Worm (Caenorhabditis elegans) whole organism, mixed stage, embryonic: ENCODE measurements around the gene F27D9.2.
A peak's percentile ranks its signal among the peaks of the same experiment; 100 is the strongest.
"Not testable (repeated sequence)": the region's sequence is repeated elsewhere in the genome, so short reads cannot be mapped to it uniquely, and the experiment has no call there.

ENCODE experiments used
- bed-3 ChIP-seq: fragments of 200-800 bp; sonication (Bioruptor generic); optimal IDR thresholded peaks from 3 replicates; lab custom pipeline; 2018; ENCODE audit warnings: mild to moderate bottlenecking, missing genetic modification characterization, moderate library complexity, missing compliant biosample characterization
- blmp-1 ChIP-seq: fragments of 150-350 bp; optimal IDR thresholded peaks from 2 replicates; lab custom pipeline; 2014; ENCODE audit warnings: missing biosample characterization, missing genetic modification characterization
- ceh-39 ChIP-seq: fragments of 150-350 bp; optimal IDR thresholded peaks from 2 replicates; lab custom pipeline; 2014; ENCODE audit warnings: missing biosample characterization, missing genetic modification characterization
- ceh-43 ChIP-seq: fragments of 200-800 bp; sonication (Bioruptor generic); optimal IDR thresholded peaks from 2 replicates; lab custom pipeline; 2018; ENCODE audit warnings: mild to moderate bottlenecking, missing genetic modification characterization, moderate library complexity, missing compliant biosample characterization
- ceh-83 ChIP-seq: fragments of 200-800 bp; sonication (Bioruptor generic); optimal IDR thresholded peaks from 2 replicates; lab custom pipeline; 2018; ENCODE audit warnings: mild to moderate bottlenecking, missing genetic modification characterization, missing compliant biosample characterization
- ces-1 ChIP-seq: fragments of 150-350 bp; optimal IDR thresholded peaks from 2 replicates; lab custom pipeline; 2014; ENCODE audit warnings: missing biosample characterization, missing genetic modification reagents, missing genetic modification characterization
- cnd-1 ChIP-seq: fragments of 200-800 bp; sonication (Bioruptor generic); optimal IDR thresholded peaks from 2 replicates; lab custom pipeline; 2018; ENCODE audit warnings: mild to moderate bottlenecking, missing genetic modification characterization, missing compliant biosample characterization
- drap-1 ChIP-seq: fragments of 200-800 bp; sonication (Bioruptor generic); optimal IDR thresholded peaks from 3 replicates; lab custom pipeline; 2018; ENCODE audit warnings: mild to moderate bottlenecking, missing genetic modification characterization, missing compliant biosample characterization
- elt-1 ChIP-seq: sonication (generic microtip); optimal IDR thresholded peaks from 2 replicates; lab custom pipeline; 2017; ENCODE audit warnings: missing genetic modification characterization, mild to moderate bottlenecking, missing compliant biosample characterization, antibody characterized with exemption, moderate library complexity, borderline replicate concordance; ENCODE audit not compliant: insufficient read depth
- elt-3 ChIP-seq: fragments of 150-350 bp; optimal IDR thresholded peaks from 2 replicates; lab custom pipeline; 2014; ENCODE audit warnings: missing biosample characterization, missing genetic modification characterization
- flh-1 ChIP-seq: fragments of 200-800 bp; sonication (Bioruptor generic); optimal IDR thresholded peaks from 2 replicates; lab custom pipeline; 2018; ENCODE audit warnings: mild to moderate bottlenecking, missing genetic modification characterization, moderate library complexity, missing compliant biosample characterization
- ham-2 ChIP-seq: fragments of 200-800 bp; sonication (Bioruptor generic); optimal IDR thresholded peaks from 2 replicates; lab custom pipeline; 2018; ENCODE audit warnings: mild to moderate bottlenecking, missing genetic modification characterization, missing compliant biosample characterization
- hlh-1 ChIP-seq: fragments of 150-350 bp; optimal IDR thresholded peaks from 2 replicates; lab custom pipeline; 2014; ENCODE audit warnings: missing biosample characterization, missing genetic modification reagents, missing genetic modification characterization
- lin-13 ChIP-seq: fragments of 150-350 bp; optimal IDR thresholded peaks from 2 replicates; lab custom pipeline; 2014; ENCODE audit warnings: missing biosample characterization, missing genetic modification characterization
- lsy-2 ChIP-seq: fragments of 150-350 bp; optimal IDR thresholded peaks from 2 replicates; lab custom pipeline; 2014; ENCODE audit warnings: missing biosample characterization, missing genetic modification characterization
- mab-5 ChIP-seq: fragments of 150-350 bp; optimal IDR thresholded peaks from 2 replicates; lab custom pipeline; 2014; ENCODE audit warnings: missing biosample characterization, missing genetic modification characterization
- mep-1 ChIP-seq: fragments of 150-350 bp; optimal IDR thresholded peaks from 2 replicates; lab custom pipeline; 2017; ENCODE audit warnings: missing biosample characterization, missing genetic modification reagents, missing genetic modification characterization, inconsistent platforms
- mls-2 ChIP-seq: sonication (generic microtip); optimal IDR thresholded peaks from 2 replicates; lab custom pipeline; 2016; ENCODE audit warnings: mild to moderate bottlenecking, missing genetic modification characterization, moderate library complexity, missing compliant biosample characterization
- nhr-2 ChIP-seq: fragments of 150-350 bp; optimal IDR thresholded peaks from 2 replicates; lab custom pipeline; 2014; ENCODE audit warnings: missing biosample characterization, missing genetic modification characterization
- nhr-237 ChIP-seq: fragments of 150-350 bp; optimal IDR thresholded peaks from 2 replicates; lab custom pipeline; 2014; ENCODE audit warnings: missing biosample characterization, missing genetic modification characterization
- nhr-28 ChIP-seq: fragments of 150-350 bp; optimal IDR thresholded peaks from 2 replicates; lab custom pipeline; 2014; ENCODE audit warnings: missing biosample characterization, missing genetic modification characterization
- nhr-76 ChIP-seq: sonication (generic microtip); optimal IDR thresholded peaks from 2 replicates; lab custom pipeline; 2017; ENCODE audit warnings: missing biosample characterization, missing genetic modification characterization
- pha-4 ChIP-seq: fragments of 150-350 bp; optimal IDR thresholded peaks from 2 replicates; lab custom pipeline; 2018; ENCODE audit warnings: missing biosample characterization, missing genetic modification reagents, missing genetic modification characterization
- sptf-1 ChIP-seq: sonication (generic microtip); optimal IDR thresholded peaks from 2 replicates; lab custom pipeline; 2017; ENCODE audit warnings: mild to moderate bottlenecking, missing genetic modification characterization, moderate library complexity, missing compliant biosample characterization
- unc-39 ChIP-seq: fragments of 150-350 bp; optimal IDR thresholded peaks from 2 replicates; lab custom pipeline; 2014; ENCODE audit warnings: missing biosample characterization, missing genetic modification characterization
- zip-8 ChIP-seq: fragments of 150-350 bp; optimal IDR thresholded peaks from 2 replicates; lab custom pipeline; 2014; ENCODE audit warnings: missing biosample characterization, missing genetic modification characterization

Gene F27D9.2

ce11 chrX:7662532-7662931 lies 10.3 kb upstream of the F27D9.2 start:
- TF ChIP-seq lin-13 (tag; lab: Kevin White, UChicago) (no peak), elt-1 (peak; percentile 35)
- TF ChIP-seq, all 35 proteins: peak for 1

- TF ChIP-seq ceh-83 (GFP tag; lab: Kevin White, UChicago), result no peak
- TF ChIP-seq nhr-237 (tag; lab: Kevin White, UChicago), result no peak
Observed at ce11 chrX:7664419-7664818, 8.4 kb upstream of the F27D9.2 start.

ce11 chrX:7664819-7665218 lies 8.0 kb upstream of the F27D9.2 start, which contains the start of gene dhs-29:
Gene dhs-29 (minus strand): TSS chrX:7664919.
- not testable (repeated sequence) for TF ChIP-seq nhr-76 (tag; lab: Kevin White, UChicago); ceh-83 (GFP tag; lab: Kevin White, UChicago); ham-2

- TF ChIP-seq elt-3 (tag; lab: Kevin White, UChicago), result no peak
- peak; percentile 46 for TF ChIP-seq blmp-1 (tag; lab: Kevin White, UChicago)
Observed at ce11 chrX:7665401-7665800, 7.4 kb upstream of the F27D9.2 start.

ce11 chrX:7667394-7668089 lies 5.3 kb upstream of the F27D9.2 start, which contains the start of gene F27D9.13:
Gene F27D9.13 (minus strand): TSS chrX:7667444.
- no peak for TF ChIP-seq blmp-1 (tag; lab: Kevin White, UChicago)
- TF ChIP-seq mab-5 (tag; lab: Kevin White, UChicago), result no peak
- TF ChIP-seq nhr-28 (tag; lab: Kevin White, UChicago), result no peak
- no peak for TF ChIP-seq sptf-1
- no peak for TF ChIP-seq nhr-76 (tag; lab: Kevin White, UChicago)
- no peak for TF ChIP-seq lsy-2 (tag; lab: Kevin White, UChicago)
- no peak for TF ChIP-seq hlh-1 (tag; lab: Kevin White, UChicago)
- TF ChIP-seq ceh-39 (tag; lab: Kevin White, UChicago), result no peak
- TF ChIP-seq cnd-1 (tag; lab: Kevin White, UChicago), result no peak
- no peak for TF ChIP-seq nhr-2

- no peak for TF ChIP-seq mep-1
- no peak for TF ChIP-seq zip-8 (tag; lab: Kevin White, UChicago)
- TF ChIP-seq ceh-43 (GFP tag; lab: Kevin White, UChicago), result no peak
- no peak for TF ChIP-seq sptf-1
- no peak for TF ChIP-seq mls-2 (tag; lab: Kevin White, UChicago)
- TF ChIP-seq bed-3 (GFP tag; lab: Kevin White, UChicago), result no peak
- no peak for TF ChIP-seq cnd-1 (tag; lab: Kevin White, UChicago)
- no peak for TF ChIP-seq pha-4
- no peak for TF ChIP-seq unc-39
- no peak for TF ChIP-seq elt-1
Observed at ce11 chrX:7670655-7671054, 2.1 kb upstream of the F27D9.2 start, which contains the start of gene F27D9.7. Gene F27D9.7 (minus strand): TSS chrX:7670755.

ce11 chrX:7674871-7675270 lies 2.1 kb downstream of the F27D9.2 start:
- TF ChIP-seq cnd-1 (tag; lab: Kevin White, UChicago) (no peak), elt-1 (no peak), elt-3 (tag; lab: Kevin White, UChicago) (no peak), nhr-76 (tag; lab: Kevin White, UChicago) (no peak), flh-1 (GFP tag; lab: Kevin White, UChicago) (no peak), mls-2 (tag; lab: Kevin White, UChicago) (no peak), ces-1 (GFP tag; lab: Kevin White, UChicago) (no peak), hlh-1 (tag; lab: Kevin White, UChicago) (no peak), lsy-2 (tag; lab: Kevin White, UChicago) (no peak), drap-1 (GFP tag; lab: Kevin White, UChicago) (no peak), lin-13 (tag; lab: Kevin White, UChicago) (no peak), nhr-237 (tag; lab: Kevin White, UChicago) (no peak), bed-3 (GFP tag; lab: Kevin White, UChicago) (no peak)
